Fruit fly (Drosophila melanogaster) whole organism, embryonic: ENCODE data around the gene CG4404.

Source experiments
- Adf1 ChIP-seq: fragments of 200-800 bp; sonication (Bioruptor generic); IDR thresholded peaks from 2 replicates; pipeline ENCODE4 v1.3.6; 2022; ENCODE audit warnings: missing biosample characterization, missing genetic modification characterization
- Aef1 ChIP-seq: fragments of 200-800 bp; sonication (Bioruptor generic); IDR thresholded peaks from 3 replicates; pipeline ENCODE4 v1.3.6; 2022; ENCODE audit warnings: missing biosample characterization, missing genetic modification characterization
- CG10565 ChIP-seq: fragments of 200-800 bp; sonication (Bioruptor generic); optimal IDR thresholded peaks from 3 replicates; lab custom pipeline; 2016; ENCODE audit warnings: missing biosample characterization, mild to moderate bottlenecking, missing genetic modification characterization
- CG10979 ChIP-seq: fragments of 200-800 bp; sonication (Bioruptor generic); optimal IDR thresholded peaks from 2 replicates; lab custom pipeline; 2018; ENCODE audit warnings: missing biosample characterization, mild to moderate bottlenecking, missing genetic modification characterization, moderate library complexity
- CG15073 ChIP-seq: fragments of 200-800 bp; sonication (Bioruptor generic); optimal IDR thresholded peaks from 2 replicates; lab custom pipeline; 2016; ENCODE audit warnings: missing biosample characterization, missing genetic modification characterization
- CG1602 ChIP-seq: fragments of 200-800 bp; sonication (Bioruptor generic); optimal IDR thresholded peaks from 3 replicates; lab custom pipeline; 2016; ENCODE audit warnings: missing biosample characterization, missing genetic modification characterization
- CG1603 ChIP-seq: fragments of 200-800 bp; sonication (Bioruptor generic); optimal IDR thresholded peaks from 2 replicates; lab custom pipeline; 2019; ENCODE audit warnings: missing biosample characterization, mild to moderate bottlenecking, missing genetic modification characterization, moderate library complexity
- CG16815 ChIP-seq: fragments of 200-800 bp; sonication (Bioruptor generic); optimal IDR thresholded peaks from 3 replicates; lab custom pipeline; 2017; ENCODE audit warnings: missing biosample characterization, mild to moderate bottlenecking, missing genetic modification characterization
- CG17829 ChIP-seq: fragments of 200-800 bp; optimal IDR thresholded peaks from 2 replicates; lab custom pipeline; 2019; ENCODE audit warnings: missing biosample characterization, mild to moderate bottlenecking, missing genetic modification characterization, moderate library complexity
- CG18599 ChIP-seq: fragments of 200-800 bp; sonication (Bioruptor generic); optimal IDR thresholded peaks from 3 replicates; lab custom pipeline; 2017; ENCODE audit warnings: missing biosample characterization, missing genetic modification characterization, mild to moderate bottlenecking, moderate library complexity, missing genetic modification reagents
- CG3281 ChIP-seq: fragments of 200-800 bp; sonication (Bioruptor generic); optimal IDR thresholded peaks from 3 replicates; lab custom pipeline; 2017; ENCODE audit warnings: missing biosample characterization, mild to moderate bottlenecking, missing genetic modification characterization
- CG3407 ChIP-seq: fragments of 200-800 bp; sonication (Bioruptor generic); optimal IDR thresholded peaks from 2 replicates; lab custom pipeline; 2018; ENCODE audit warnings: missing biosample characterization, mild to moderate bottlenecking, missing genetic modification characterization
- CG34422 ChIP-seq: fragments of 200-800 bp; sonication (Bioruptor generic); IDR thresholded peaks from 3 replicates; pipeline ENCODE4 v1.3.6; 2022; ENCODE audit warnings: missing biosample characterization, missing genetic modification characterization
- CG4820 ChIP-seq: fragments of 200-800 bp; sonication (Bioruptor generic); optimal IDR thresholded peaks from 3 replicates; lab custom pipeline; 2016; ENCODE audit warnings: missing biosample characterization, missing genetic modification characterization
- CG6689 ChIP-seq: fragments of 200-800 bp; sonication (Bioruptor generic); IDR thresholded peaks from 2 replicates; pipeline ENCODE4 v1.3.6; 2022; ENCODE audit warnings: missing biosample characterization, missing genetic modification characterization
- CG6765 ChIP-seq: fragments of 200-800 bp; sonication (Bioruptor generic); optimal IDR thresholded peaks from 3 replicates; lab custom pipeline; 2017; ENCODE audit warnings: missing biosample characterization, mild to moderate bottlenecking, missing genetic modification characterization
- CG8388 ChIP-seq: fragments of 200-800 bp; sonication (Bioruptor generic); optimal IDR thresholded peaks from 2 replicates; lab custom pipeline; 2019; ENCODE audit warnings: missing biosample characterization, mild to moderate bottlenecking, missing genetic modification characterization, moderate library complexity
- CG9727 ChIP-seq: fragments of 200-800 bp; sonication (Bioruptor generic); optimal IDR thresholded peaks from 3 replicates; lab custom pipeline; 2017; ENCODE audit warnings: missing biosample characterization, mild to moderate bottlenecking, missing genetic modification characterization
- Chrac-16 ChIP-seq: fragments of 200-800 bp; sonication (Bioruptor generic); optimal IDR thresholded peaks from 3 replicates; lab custom pipeline; 2016; ENCODE audit warnings: missing biosample characterization, missing genetic modification characterization
- Dfd ChIP-seq, 2 experiments: fragments of >200 bp; optimal IDR thresholded peaks; 2 replicates each; lab custom pipeline; 2017; ENCODE audit warnings: missing biosample characterization in 2 of 2, missing genetic modification characterization in 2 of 2
- Eip74EF ChIP-seq, 2 experiments: fragments of 200-800 bp in 1 of 2; fragments of >200 bp in 1 of 2; sonication (Bioruptor generic) in 1 of 2; optimal IDR thresholded peaks; 2 replicates each; lab custom pipeline; 2017 to 2019; ENCODE audit warnings: missing biosample characterization in 2 of 2, missing genetic modification characterization in 2 of 2, mild to moderate bottlenecking in 1 of 2, moderate library complexity in 1 of 2
- H2.0 ChIP-seq: fragments of 200-800 bp; sonication (Bioruptor generic); IDR thresholded peaks from 2 replicates; pipeline ENCODE4 v1.3.6; 2022; ENCODE audit warnings: missing biosample characterization, missing genetic modification characterization
- Lpt ChIP-seq: fragments of >200 bp; optimal IDR thresholded peaks from 2 replicates; lab custom pipeline; 2018; ENCODE audit warnings: missing biosample characterization, missing genetic modification characterization
- Med ChIP-seq: fragments of 200-800 bp; sonication (Bioruptor generic); peaks from one replicate; lab custom pipeline; 2016; ENCODE audit warnings: missing biosample characterization, missing genetic modification characterization, mild to moderate bottlenecking, inconsistent platforms, moderate library complexity
- Myb ChIP-seq: fragments of 200-800 bp; sonication (Bioruptor generic); optimal IDR thresholded peaks from 2 replicates; lab custom pipeline; 2016; ENCODE audit warnings: missing biosample characterization, missing genetic modification characterization
- Ravus ChIP-seq: fragments of 200-800 bp; sonication (Bioruptor generic); IDR thresholded peaks from 2 replicates; pipeline ENCODE4 v1.3.6; 2022; ENCODE audit warnings: missing biosample characterization, missing genetic modification characterization
- Sox100B ChIP-seq: fragments of 200-800 bp; sonication (Bioruptor generic); optimal IDR thresholded peaks from 3 replicates; lab custom pipeline; 2018; ENCODE audit warnings: missing biosample characterization, mild to moderate bottlenecking, missing genetic modification characterization
- Sox102F ChIP-seq: fragments of 200-800 bp; sonication (Bioruptor generic); optimal IDR thresholded peaks from 2 replicates; lab custom pipeline; 2018; ENCODE audit warnings: missing biosample characterization, mild to moderate bottlenecking, missing genetic modification characterization, moderate library complexity
- Ssrp ChIP-seq: fragments of 200-800 bp; sonication (Bioruptor generic); optimal IDR thresholded peaks from 2 replicates; lab custom pipeline; 2018; ENCODE audit warnings: missing biosample characterization, mild to moderate bottlenecking, missing genetic modification characterization, moderate library complexity
- al ChIP-seq: fragments of 200-800 bp; sonication (Bioruptor generic); IDR thresholded peaks from 2 replicates; pipeline ENCODE4 v1.3.6; 2022; ENCODE audit warnings: missing biosample characterization, missing genetic modification characterization
- ato ChIP-seq: fragments of 200-800 bp; sonication (Bioruptor generic); IDR thresholded peaks from 2 replicates; pipeline ENCODE4 v1.3.6; 2022; ENCODE audit warnings: missing biosample characterization, missing genetic modification characterization; ENCODE audit not compliant: partially characterized antibody
- bowl ChIP-seq: fragments of 200-800 bp; sonication (Bioruptor generic); IDR thresholded peaks from 2 replicates; pipeline ENCODE4 v1.3.6; 2022; ENCODE audit warnings: missing biosample characterization, missing genetic modification characterization
- btn ChIP-seq: fragments of 200-800 bp; sonication (Bioruptor generic); optimal IDR thresholded peaks from 2 replicates; lab custom pipeline; 2016; ENCODE audit warnings: missing biosample characterization, missing genetic modification characterization
- chn ChIP-seq: fragments of 200-800 bp; sonication (Bioruptor generic); optimal IDR thresholded peaks from 2 replicates; lab custom pipeline; 2016; ENCODE audit warnings: missing biosample characterization, missing genetic modification characterization
- croc ChIP-seq: fragments of 200-800 bp; sonication (Bioruptor generic); conservative IDR thresholded peaks from 3 replicates; pipeline ENCODE4 v1.3.6; 2022; ENCODE audit warnings: missing biosample characterization, missing genetic modification characterization
- dmrt99B ChIP-seq: fragments of 200-800 bp; sonication (Bioruptor generic); optimal IDR thresholded peaks from 2 replicates; lab custom pipeline; 2018; ENCODE audit warnings: missing biosample characterization, mild to moderate bottlenecking, missing genetic modification characterization, moderate library complexity
- esg ChIP-seq: fragments of 200-800 bp; sonication (Bioruptor generic); conservative IDR thresholded peaks from 2 replicates; pipeline ENCODE4 v1.3.6; 2022; ENCODE audit warnings: missing biosample characterization, missing genetic modification characterization
- grau ChIP-seq: fragments of 200-800 bp; optimal IDR thresholded peaks from 3 replicates; lab custom pipeline; 2019; ENCODE audit warnings: missing biosample characterization, mild to moderate bottlenecking, missing genetic modification characterization, moderate library complexity
- gt ChIP-seq: fragments of 200-800 bp; sonication (Bioruptor generic); IDR thresholded peaks from 2 replicates; pipeline ENCODE4 v1.3.6; 2022; ENCODE audit warnings: missing biosample characterization, missing genetic modification characterization
- lov ChIP-seq, 2 experiments: fragments of 200-800 bp in 1 of 2; fragments of >200 bp in 1 of 2; sonication (Bioruptor generic) in 1 of 2; IDR thresholded peaks in 1 of 2; optimal IDR thresholded peaks in 1 of 2; 2 replicates in 1 of 2; 3 replicates in 1 of 2; pipeline versions ENCODE4 v1.3.6 to Lab custom; 2017 to 2022; ENCODE audit warnings: missing biosample characterization in 1 of 2, missing genetic modification characterization in 1 of 2
- nmo ChIP-seq: fragments of 200-800 bp; sonication (Bioruptor generic); optimal IDR thresholded peaks from 2 replicates; lab custom pipeline; 2018; ENCODE audit warnings: missing biosample characterization, mild to moderate bottlenecking, missing genetic modification characterization, moderate library complexity
- otp ChIP-seq: fragments of 200-800 bp; sonication (Bioruptor generic); IDR thresholded peaks from 3 replicates; pipeline ENCODE4, ENCODE4 v1.3.6; 2022; ENCODE audit warnings: missing biosample characterization, missing genetic modification characterization
- pnt ChIP-seq: fragments of 200-800 bp; sonication (Bioruptor generic); optimal IDR thresholded peaks from 3 replicates; lab custom pipeline; 2016; ENCODE audit warnings: missing biosample characterization, missing genetic modification characterization
- ranshi ChIP-seq: fragments of 200-800 bp; sonication (Bioruptor generic); IDR thresholded peaks from 2 replicates; pipeline ENCODE4 v1.3.6; 2022; ENCODE audit warnings: missing biosample characterization, missing genetic modification characterization
- row ChIP-seq: fragments of 200-800 bp; sonication (Bioruptor generic); IDR thresholded peaks from 3 replicates; pipeline ENCODE4 v1.3.6; 2022; ENCODE audit warnings: missing biosample characterization, missing genetic modification characterization
- run ChIP-seq: fragments of 200-800 bp; sonication (Bioruptor generic); optimal IDR thresholded peaks from 3 replicates; lab custom pipeline; 2018; ENCODE audit warnings: missing biosample characterization, mild to moderate bottlenecking, missing genetic modification characterization
- sens ChIP-seq: fragments of 200-800 bp; sonication (Bioruptor generic); peaks from one replicate; lab custom pipeline; 2016; ENCODE audit warnings: missing biosample characterization, missing genetic modification characterization
- sens-2 ChIP-seq: fragments of 200-800 bp; sonication (Bioruptor generic); IDR thresholded peaks from 2 replicates; pipeline ENCODE4 v1.3.6; 2022; ENCODE audit warnings: missing biosample characterization, missing genetic modification characterization
- sob ChIP-seq: fragments of 200-800 bp; sonication (Bioruptor generic); IDR thresholded peaks from 2 replicates; pipeline ENCODE4 v1.3.6; 2022; ENCODE audit warnings: missing biosample characterization, missing genetic modification characterization

Gene CG4404

dm6 chrX:12923258-12923901 is 17.6 kb upstream of the CG4404 start (continued):
- peak; percentile 45 for TF ChIP-seq CG1603
- no peak for TF ChIP-seq CG3281 (GFP tag; lab: Kevin White, UChicago)
- peak; percentile 36; the same call in 1 of the 3 replicates for TF ChIP-seq otp (GFP tag; lab: Robert Waterston, UW)
- TF ChIP-seq gt (GFP tag; lab: Robert Waterston, UW) = no peak
- 0 out of 2 replicates have a peak, but pooled peaks have one; percentile 39 for TF ChIP-seq CG6689 (GFP tag; lab: Robert Waterston, UW)
- peak; percentile 32 for TF ChIP-seq CG17829 (tag; lab: Kevin White, UChicago)
- peak; percentile 13; the same call in 1 of the 2 replicates for TF ChIP-seq H2.0 (GFP tag; lab: Robert Waterston, UW)
- peak; percentile 48 for TF ChIP-seq row
- peak; percentile 8 for TF ChIP-seq CG18599
- peak; percentile 35 for TF ChIP-seq Sox102F
- TF ChIP-seq CG34422 = no peak
- no peak for TF ChIP-seq Adf1 (GFP tag; lab: Robert Waterston, UW)
- peak; percentile 16 for TF ChIP-seq CG4820
- no peak for TF ChIP-seq CG10565 (GFP tag; lab: Kevin White, UChicago)
- TF ChIP-seq btn (GFP tag; lab: Kevin White, UChicago) = no peak
- TF ChIP-seq Ssrp (tag; lab: Kevin White, UChicago) = peak; percentile 34
- TF ChIP-seq CG16815 = no peak
- peak; percentile 39; the same call in 1 of the 2 replicates for TF ChIP-seq ranshi (GFP tag; lab: Robert Waterston, UW)
- TF ChIP-seq CG15073 = no peak
- no peak for TF ChIP-seq lov (optimal IDR thresholded peaks at IDR 0.05; lab: Kevin White, UChicago)
- TF ChIP-seq lov (GFP tag; IDR thresholded peaks at IDR 0.05; lab: Robert Waterston, UW) = peak; percentile 48; the same call in 1 of the 3 replicates
- no peak for TF ChIP-seq CG6765 (GFP tag; lab: Kevin White, UChicago)
- 0 out of 2 replicates have a peak, but pooled peaks have one; percentile 33 for TF ChIP-seq sens-2 (GFP tag; lab: Robert Waterston, UW)
- TF ChIP-seq dmrt99B (tag; lab: Kevin White, UChicago) = peak; percentile 60
- no peak for TF ChIP-seq chn (GFP tag; lab: Kevin White, UChicago)
- no peak for TF ChIP-seq Lpt
- peak; percentile 21; the same call in 1 of the 3 replicates for TF ChIP-seq croc (GFP tag; lab: Robert Waterston, UW)
- no peak for TF ChIP-seq pnt (GFP tag; lab: Kevin White, UChicago)
- no peak; the same call in 2 of the 3 replicates for TF ChIP-seq Aef1 (GFP tag; lab: Robert Waterston, UW)
- TF ChIP-seq CG9727 (GFP tag; lab: Kevin White, UChicago) = peak; percentile 5
- peak; percentile 61 for TF ChIP-seq nmo (GFP tag; lab: Kevin White, UChicago)
- TF ChIP-seq CG8388 (GFP tag; lab: Kevin White, UChicago) = peak; percentile 30
- peak; percentile 22 for TF ChIP-seq CG3407 (GFP tag; lab: Kevin White, UChicago)
- peak; percentile 63 for TF ChIP-seq CG10979 (tag; lab: Kevin White, UChicago)
- TF ChIP-seq Med (GFP tag; lab: Kevin White, UChicago) = peak; percentile 69
- no peak for TF ChIP-seq Dfd (GFP tag; optimal IDR thresholded peaks at IDR 0.05; lab: Kevin White, UChicago)
- TF ChIP-seq run (tag; lab: Kevin White, UChicago) = no peak
- TF ChIP-seq Ravus (GFP tag; lab: Robert Waterston, UW) = no peak
- TF ChIP-seq Chrac-16 (GFP tag; lab: Kevin White, UChicago) = peak; percentile 25
- no peak for TF ChIP-seq ato (GFP tag; lab: Robert Waterston, UW)
- no peak for TF ChIP-seq sob (GFP tag; lab: Robert Waterston, UW)
- peak; percentile 40; the same call in 1 of the 2 replicates for TF ChIP-seq esg (GFP tag; lab: Robert Waterston, UW)
- peak; percentile 45 for TF ChIP-seq Sox100B (GFP tag; lab: Kevin White, UChicago)
- no peak for TF ChIP-seq Eip74EF (GFP tag; optimal IDR thresholded peaks at IDR 0.05; lab: Kevin White, UChicago)
- TF ChIP-seq sens (GFP tag; lab: Kevin White, UChicago) = peak; percentile 80
- peak; percentile 31 for TF ChIP-seq grau (tag; lab: Kevin White, UChicago)
- no peak for TF ChIP-seq Myb (GFP tag; lab: Kevin White, UChicago)
- TF ChIP-seq bowl (GFP tag; lab: Robert Waterston, UW) = peak; percentile 35; the same call in 1 of the 2 replicates
- peak; percentile 3 for TF ChIP-seq CG1602 (GFP tag; lab: Kevin White, UChicago)
- no peak for TF ChIP-seq al (GFP tag; lab: Robert Waterston, UW)
